Fruit fly (Drosophila melanogaster) whole organism, larva: ENCODE measurements around the gene CG17300.

ENCODE experiments used
- noc ChIP-seq: fragments of 200-800 bp; sonication (Bioruptor generic); optimal IDR thresholded peaks from 3 replicates; lab custom pipeline; 2019; ENCODE audit warnings: missing biosample characterization, mild to moderate bottlenecking, missing genetic modification characterization, moderate library complexity

The CG17300 gene

DNA sequence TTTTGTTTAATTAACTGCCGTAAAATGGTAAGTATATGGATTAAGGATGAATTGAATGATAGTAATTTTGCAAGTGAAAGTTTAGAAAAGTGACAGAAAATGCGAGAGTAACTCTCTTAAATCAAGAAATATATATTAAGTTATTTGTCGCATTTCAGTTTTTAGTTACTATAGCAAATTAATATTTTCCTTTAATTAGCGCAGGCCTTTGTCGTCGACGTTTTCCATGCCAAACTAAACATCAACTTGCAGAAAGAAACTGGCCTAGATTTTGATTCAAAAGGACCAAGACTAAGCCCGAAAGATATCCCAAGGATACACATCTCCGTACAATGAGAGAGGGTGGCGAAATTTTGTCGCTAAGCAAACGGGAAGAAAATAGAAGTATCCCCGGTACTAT lies at the start of gene CG17300:
Gene CG17300 (minus strand): TSS at position 101 of the 400 bp plus-strand sequence.
- no peak for TF ChIP-seq noc (tag; lab: Kevin White, UChicago)

DNA sequence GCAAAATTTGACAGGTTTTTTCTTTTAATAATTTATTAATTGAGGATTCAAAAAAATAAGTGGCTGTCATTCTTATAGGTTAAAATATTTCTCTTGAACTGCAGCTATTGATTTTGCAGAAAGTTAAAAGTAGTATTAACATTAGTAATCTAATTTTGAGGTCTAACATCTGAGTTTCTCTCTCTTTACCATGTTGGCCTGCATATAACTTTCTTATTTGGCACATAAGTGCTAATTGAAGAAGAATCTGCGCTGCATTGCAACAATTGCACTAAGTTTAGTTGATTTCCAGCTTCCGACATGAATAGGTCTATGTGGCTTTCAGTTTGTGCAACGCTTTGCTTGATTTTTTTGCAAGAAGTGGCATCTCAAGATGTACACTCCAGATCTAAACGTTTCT lies 48.9 kb upstream of the CG17300 start, which contains the start of gene CG33262:
Gene CG33262 (plus strand): TSS at position 301 of the 400 bp plus-strand sequence.
- no peak for TF ChIP-seq noc (tag; lab: Kevin White, UChicago)

DNA sequence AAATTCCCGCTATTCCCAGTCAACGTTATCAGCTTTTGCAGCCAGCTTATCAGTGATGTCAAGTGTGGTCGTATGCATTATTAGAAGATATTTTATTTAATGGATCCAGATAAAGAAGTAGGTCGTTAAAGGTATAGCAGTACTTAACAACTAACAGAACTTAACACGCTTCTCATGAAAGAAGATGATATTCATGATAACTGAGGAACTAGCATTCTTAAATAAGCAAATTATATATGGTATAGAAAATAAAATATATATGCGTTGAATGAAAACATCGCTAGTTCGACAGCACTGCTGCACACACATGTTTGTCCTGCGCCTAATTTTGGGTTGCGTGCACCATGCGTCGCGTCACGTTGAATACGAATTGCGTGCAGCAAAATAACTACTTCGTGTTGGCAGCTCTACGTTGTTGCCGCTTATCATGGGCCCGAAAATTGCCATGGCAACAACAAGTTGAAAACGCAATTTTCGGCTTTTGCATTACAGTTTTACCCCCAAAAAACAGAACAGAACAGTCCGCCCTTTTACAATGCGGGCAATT lies 48.4 kb upstream of the CG17300 start:
- TF ChIP-seq noc (tag; lab: Kevin White, UChicago): no peak

DNA sequence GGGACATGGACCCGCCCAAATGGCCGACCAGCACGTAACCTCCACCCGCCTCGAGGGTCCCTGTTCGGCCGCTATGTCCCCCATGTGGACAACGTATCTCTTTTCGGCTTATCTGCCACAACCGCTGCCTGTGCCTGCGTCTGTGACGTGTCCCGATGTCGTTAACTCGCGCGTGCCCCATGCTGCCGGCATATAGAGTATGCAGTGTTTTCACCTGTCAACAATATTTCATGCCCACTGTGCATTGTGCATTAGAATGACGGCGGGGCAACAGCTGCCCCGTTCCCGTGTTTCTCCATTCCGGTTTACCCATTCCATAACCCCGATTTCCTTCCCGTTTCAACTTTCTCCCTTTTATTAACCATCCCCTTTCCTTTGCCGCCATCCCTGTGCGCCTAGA lies 47.8 kb upstream of the CG17300 start:
- no peak for TF ChIP-seq noc (tag; lab: Kevin White, UChicago)

DNA sequence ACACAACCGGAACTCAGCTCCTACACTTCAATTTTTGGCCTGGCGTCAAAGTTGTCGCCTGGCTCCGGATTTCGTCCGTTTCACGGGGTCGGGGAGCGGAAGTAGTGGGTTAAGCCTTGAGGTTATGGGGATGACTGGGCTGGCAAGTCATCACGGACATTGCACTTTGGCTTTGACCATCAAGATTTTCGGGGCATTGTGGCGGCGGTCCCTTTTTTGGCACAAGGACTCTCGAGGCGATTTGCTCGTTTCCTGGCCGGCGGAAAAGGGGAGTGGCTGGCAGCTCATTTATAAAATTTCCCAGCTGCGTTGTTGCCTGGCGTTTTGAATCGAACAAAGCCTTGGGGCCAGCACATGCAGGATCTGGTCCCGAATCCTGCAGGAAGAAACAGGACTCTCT lies 46.1 kb upstream of the CG17300 start:
- TF ChIP-seq noc (tag; lab: Kevin White, UChicago): no peak

DNA sequence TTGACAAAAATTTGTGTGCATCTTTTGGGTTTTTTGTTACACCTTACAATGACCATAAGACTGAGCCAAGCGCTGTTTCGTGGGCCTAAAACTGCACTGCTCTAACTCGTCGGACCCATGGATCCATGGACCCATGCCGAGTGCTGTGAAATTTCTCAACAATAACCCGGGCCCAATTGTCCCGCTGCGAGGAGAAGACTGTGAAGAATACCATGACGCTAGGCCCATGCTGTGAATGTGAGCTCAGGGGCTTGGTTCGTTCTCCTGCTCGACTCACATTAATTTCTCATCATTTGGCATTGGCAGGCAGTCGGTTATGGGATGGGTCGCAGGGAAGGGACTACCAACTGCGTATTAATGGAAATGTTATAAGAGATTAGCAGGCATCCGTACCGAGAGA lies 33.1 kb upstream of the CG17300 start:
- TF ChIP-seq noc (tag; lab: Kevin White, UChicago): no peak

DNA sequence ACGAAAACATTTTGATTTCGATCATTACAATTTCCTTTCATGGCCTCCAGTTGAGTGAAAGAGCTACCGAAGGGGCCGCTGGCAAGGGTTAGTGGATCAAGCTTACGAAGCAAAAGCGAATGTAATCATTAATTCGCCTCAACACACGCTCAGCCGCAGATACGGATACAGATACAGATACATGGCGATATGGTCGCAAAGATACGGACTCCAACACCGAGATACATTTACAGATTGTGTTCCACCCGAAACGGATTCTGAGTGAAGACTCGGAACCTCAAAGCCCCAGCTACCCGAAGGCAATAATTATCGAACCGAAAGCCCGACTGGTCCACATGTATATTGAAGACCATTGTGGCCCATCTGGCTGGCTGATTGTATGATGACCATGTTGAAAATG lies 31.9 kb upstream of the CG17300 start:
- TF ChIP-seq noc (tag; lab: Kevin White, UChicago): no peak

DNA sequence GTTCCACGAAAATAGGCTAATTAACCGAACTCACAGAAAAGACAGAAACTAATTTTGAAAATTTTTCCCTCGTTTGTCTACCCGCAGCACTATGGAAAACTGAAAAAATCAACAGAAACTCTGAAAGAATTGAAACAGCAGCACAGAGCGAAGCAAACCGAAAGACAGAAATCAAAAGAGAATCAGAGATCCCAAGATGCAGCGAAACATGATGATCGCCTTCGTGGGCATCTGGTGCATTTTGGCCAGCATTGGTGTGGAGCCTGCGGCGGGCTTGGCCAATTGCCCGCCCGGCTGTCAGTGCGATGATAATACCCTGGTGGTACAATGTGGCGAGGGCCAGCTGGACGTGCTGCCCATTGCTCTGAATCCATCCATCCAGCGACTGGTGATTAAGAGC lies 28.0 kb upstream of the CG17300 start:
- no peak for TF ChIP-seq noc (tag; lab: Kevin White, UChicago)

DNA sequence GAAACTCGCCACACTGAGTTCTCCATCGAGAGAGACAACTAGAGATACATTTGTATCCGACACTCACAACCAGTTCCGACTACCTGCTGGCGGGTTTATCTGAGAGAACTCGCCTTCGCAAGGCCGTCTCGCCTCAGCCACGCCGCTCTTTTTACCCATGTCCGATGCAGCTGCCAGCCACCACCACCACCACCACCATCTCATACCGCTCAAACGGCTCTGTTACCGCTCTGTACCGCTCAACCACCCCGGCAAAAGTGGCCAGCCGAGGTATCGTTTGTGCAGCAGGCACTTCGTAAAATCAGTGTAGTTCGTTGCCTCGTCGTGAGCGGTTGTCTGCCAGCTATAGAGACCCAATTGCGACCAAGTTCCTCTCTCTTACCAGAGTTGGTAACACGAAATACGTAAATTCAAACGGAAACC lies 26.9 kb upstream of the CG17300 start, which contains the start of gene trn:
Gene trn (plus strand): TSS at position 302 of the 423 bp plus-strand sequence.
- TF ChIP-seq noc (tag; lab: Kevin White, UChicago): no peak

DNA sequence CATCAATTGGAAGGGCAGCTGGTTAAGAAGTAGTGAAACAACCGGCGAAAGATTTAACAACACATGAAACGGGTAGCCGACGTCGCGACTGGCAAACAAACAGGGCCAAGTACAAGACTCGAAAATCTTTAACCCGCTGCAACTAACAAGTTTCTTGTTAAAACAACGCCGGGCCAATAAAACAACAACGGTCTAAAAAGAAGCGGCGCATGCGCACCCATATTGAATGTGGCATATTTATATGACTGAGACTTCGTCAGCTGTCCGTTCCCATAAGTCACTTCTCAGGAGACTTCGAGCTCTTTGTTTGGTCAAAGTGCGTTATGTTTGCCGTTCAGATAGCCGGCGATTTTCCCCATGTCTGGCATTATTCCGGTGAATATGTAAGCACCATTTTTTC lies 24.3 kb upstream of the CG17300 start:
- TF ChIP-seq noc (tag; lab: Kevin White, UChicago): no peak

DNA sequence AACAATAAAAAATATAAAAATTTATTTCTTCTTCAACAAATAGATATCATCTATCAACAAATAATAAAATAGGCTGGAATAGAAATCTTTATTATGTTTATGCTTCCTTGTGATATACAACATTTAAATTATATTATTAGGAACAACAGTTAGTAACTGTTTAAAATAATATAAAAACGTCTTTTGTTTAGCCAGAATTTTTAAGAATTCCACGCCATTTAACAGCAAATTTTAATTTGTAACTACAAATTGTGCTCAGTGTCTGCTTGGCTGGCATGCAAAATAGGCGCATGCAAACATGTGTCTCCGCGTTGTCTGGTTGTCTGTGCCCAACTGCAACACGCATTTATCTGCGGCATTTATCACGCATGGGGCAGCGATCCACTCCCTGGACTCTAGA lies 22.3 kb upstream of the CG17300 start:
- no peak for TF ChIP-seq noc (tag; lab: Kevin White, UChicago)

DNA sequence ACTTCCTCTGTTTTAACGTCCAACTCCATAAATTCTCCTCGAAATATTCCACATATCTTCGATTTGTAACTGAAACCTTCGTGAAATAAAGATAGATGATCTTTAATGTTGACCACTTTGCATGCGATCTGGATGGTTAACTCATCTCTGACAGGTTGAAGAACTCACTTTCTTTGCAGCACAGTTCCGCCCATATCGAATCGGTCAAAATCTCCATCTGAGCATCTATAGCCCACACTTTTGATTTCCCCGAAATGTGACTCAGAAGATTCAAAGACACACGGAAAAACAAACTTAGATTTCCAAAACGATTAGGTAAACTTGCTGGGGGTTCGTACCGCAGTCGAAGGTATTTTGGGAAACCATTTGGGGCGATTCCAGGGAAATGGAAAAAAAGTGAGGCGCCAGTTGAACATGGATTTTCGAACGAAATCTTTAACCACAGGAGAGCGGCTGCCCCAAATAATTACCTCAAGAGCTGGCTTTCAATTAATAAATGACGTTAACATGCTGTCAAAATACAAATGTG lies 21.3 kb upstream of the CG17300 start:
- TF ChIP-seq noc (tag; lab: Kevin White, UChicago): no peak

DNA sequence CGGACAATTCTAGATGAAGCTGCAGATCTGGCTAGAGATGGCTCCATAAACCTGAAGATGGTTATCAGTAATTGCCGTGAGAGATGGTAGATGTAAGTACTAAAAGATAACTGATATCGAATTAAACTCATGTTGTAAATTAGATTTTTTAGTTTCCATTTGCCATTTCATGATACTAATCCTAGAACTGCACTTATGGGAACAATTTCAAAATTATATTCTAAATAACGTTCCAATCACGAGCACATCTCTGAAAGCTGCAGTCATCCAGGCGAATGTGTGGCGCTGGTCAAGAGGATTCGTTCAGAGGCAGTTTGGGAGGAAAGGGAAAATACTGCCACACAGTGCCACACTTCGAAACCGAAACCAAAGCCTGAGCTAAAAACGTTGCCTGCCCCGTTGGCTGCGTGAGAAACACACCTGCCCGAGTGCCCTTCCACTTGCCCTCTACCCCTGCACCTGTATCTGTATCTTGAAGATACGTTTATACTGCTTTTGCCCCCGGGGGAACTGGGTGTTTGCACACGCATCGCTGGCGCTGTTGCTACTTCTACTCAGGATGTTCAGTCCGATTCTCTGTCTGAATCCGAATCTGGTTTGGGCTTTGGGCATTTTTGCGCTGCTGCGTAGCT lies 20.3 kb upstream of the CG17300 start:
- no peak for TF ChIP-seq noc (tag; lab: Kevin White, UChicago)

DNA sequence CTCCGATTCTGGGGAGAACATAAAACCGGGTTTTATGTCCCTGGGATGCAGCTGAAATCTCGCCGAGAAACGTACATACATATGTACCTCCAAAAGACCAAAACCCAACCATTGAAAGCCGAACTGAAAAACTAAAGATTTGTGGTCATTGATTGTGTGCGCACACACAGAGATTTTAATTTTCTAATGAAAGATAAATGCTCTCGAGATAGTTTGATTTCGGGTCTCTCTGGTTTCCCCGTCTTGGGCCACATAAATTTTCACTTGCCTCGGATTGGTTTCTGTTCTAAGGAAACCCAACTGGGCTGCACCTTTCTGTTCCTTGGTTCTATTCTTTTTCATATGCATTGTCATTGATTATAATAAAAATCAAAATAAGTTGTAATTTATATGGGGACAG lies 18.8 kb upstream of the CG17300 start:
- no peak for TF ChIP-seq noc (tag; lab: Kevin White, UChicago)

DNA sequence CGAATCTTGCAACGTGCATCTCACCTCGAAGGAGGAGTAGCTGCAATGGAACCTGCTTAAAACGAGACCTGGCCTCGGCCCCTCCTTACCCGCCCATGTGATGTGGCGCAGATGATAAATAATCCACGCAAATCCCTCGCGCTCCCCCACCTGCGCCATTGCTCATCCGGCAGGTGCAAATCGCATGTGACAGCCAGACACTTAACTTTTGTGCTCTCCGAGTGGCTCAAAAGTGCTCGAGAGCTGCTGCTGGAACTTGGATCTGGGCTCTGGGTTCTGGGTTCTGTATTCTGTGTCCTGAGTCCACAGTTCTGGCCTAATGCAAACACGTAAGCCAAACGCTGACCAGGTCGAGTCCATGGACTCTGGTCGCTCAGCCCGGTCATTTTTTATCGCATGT lies 13.3 kb upstream of the CG17300 start:
- no peak for TF ChIP-seq noc (tag; lab: Kevin White, UChicago)

DNA sequence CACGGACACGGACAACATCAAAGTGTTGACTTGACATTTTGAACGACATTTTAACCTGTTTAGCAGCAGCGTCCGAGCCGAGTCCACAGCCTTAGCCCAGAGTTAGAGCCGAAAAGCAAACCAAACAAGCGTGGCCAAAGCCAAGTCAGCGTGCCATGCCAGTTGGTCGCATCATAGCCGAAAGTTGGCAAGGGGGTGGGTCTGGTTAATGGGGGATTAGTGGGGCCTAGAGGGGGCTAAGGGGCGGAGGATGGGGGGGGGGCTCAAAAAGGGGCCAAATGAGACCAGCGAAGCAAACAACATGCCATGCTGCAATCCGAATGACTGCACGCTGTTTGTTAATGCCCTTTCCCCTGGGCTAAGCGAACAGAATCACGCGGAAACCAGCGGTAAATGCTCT lies 12.1 kb upstream of the CG17300 start:
- no peak for TF ChIP-seq noc (tag; lab: Kevin White, UChicago)

DNA sequence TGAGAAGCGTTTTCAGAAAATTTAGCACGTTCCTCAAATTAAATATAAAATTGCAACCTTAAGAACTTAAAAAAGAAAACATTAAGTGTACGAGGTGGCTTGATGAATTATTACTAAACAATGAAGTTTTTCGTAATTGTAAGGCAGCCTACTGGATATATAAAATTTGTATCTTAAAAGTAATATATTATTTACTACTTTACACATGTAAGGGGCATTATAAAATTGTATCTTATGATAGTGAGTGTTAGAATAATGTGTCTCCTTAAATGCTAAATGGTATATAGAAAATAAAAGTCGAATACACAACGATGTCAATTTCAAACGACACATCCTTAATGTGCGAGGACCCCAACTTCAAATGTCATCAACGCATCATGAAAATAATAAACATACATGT lies 2.8 kb upstream of the CG17300 start, which contains the start of gene CG11251:
Gene CG11251 (minus strand): TSS at position 101 of the 400 bp plus-strand sequence.
- TF ChIP-seq noc (tag; lab: Kevin White, UChicago): no peak
